Fruit fly (Drosophila melanogaster) whole organism, embryonic: Measurements from ENCODE around the gene dachs.

ENCODE experiments used
- CG1603 ChIP-seq: fragments of 200-800 bp; sonication (Bioruptor generic); optimal IDR thresholded peaks from 2 replicates; lab custom pipeline; 2019; ENCODE audit warnings: missing biosample characterization, mild to moderate bottlenecking, missing genetic modification characterization, moderate library complexity
- CG7271 ChIP-seq: fragments of 200-800 bp; sonication (Bioruptor generic); optimal IDR thresholded peaks from 2 replicates; lab custom pipeline; 2018; ENCODE audit warnings: missing biosample characterization, mild to moderate bottlenecking, missing genetic modification characterization, moderate library complexity
- CG8478 ChIP-seq: fragments of >200 bp; optimal IDR thresholded peaks from 2 replicates; lab custom pipeline; 2018
- CG9727 ChIP-seq: fragments of 200-800 bp; sonication (Bioruptor generic); optimal IDR thresholded peaks from 3 replicates; lab custom pipeline; 2017; ENCODE audit warnings: missing biosample characterization, mild to moderate bottlenecking, missing genetic modification characterization
- D ChIP-seq, 2 experiments: fragments of 200-800 bp in 1 of 2; fragments of >200 bp in 1 of 2; sonication (Bioruptor generic) in 1 of 2; optimal IDR thresholded peaks; 2 replicates in 1 of 2; 3 replicates in 1 of 2; lab custom pipeline; 2017; ENCODE audit warnings: mild to moderate bottlenecking in 1 of 2, missing biosample characterization in 1 of 2, missing genetic modification characterization in 1 of 2, missing genetic modification reagents in 1 of 2
- E2f2 ChIP-seq: fragments of 200-800 bp; sonication (Bioruptor generic); IDR thresholded peaks from 2 replicates; pipeline ENCODE4 v1.3.6; 2022; ENCODE audit warnings: missing biosample characterization, missing genetic modification characterization
- Gug ChIP-seq: fragments of 200-800 bp; sonication (Bioruptor generic); IDR thresholded peaks from 4 replicates; pipeline ENCODE4 v1.3.6; 2022; ENCODE audit warnings: missing biosample characterization, missing genetic modification characterization
- Sox102F ChIP-seq: fragments of 200-800 bp; sonication (Bioruptor generic); optimal IDR thresholded peaks from 2 replicates; lab custom pipeline; 2018; ENCODE audit warnings: missing biosample characterization, mild to moderate bottlenecking, missing genetic modification characterization, moderate library complexity
- TFAM ChIP-seq: fragments of 200-800 bp; sonication (Bioruptor generic); optimal IDR thresholded peaks from 2 replicates; lab custom pipeline; 2017; ENCODE audit warnings: missing biosample characterization, missing genetic modification characterization, inconsistent platforms
- ci ChIP-seq: fragments of 200-800 bp; sonication (Bioruptor generic); IDR thresholded peaks from 3 replicates; pipeline ENCODE4 v1.3.6; 2022; ENCODE audit warnings: missing biosample characterization, missing genetic modification characterization
- emc ChIP-seq: fragments of 200-800 bp; sonication (Bioruptor generic); optimal IDR thresholded peaks from 2 replicates; lab custom pipeline; 2016; ENCODE audit warnings: missing biosample characterization, missing genetic modification characterization
- onecut ChIP-seq: fragments of 200-800 bp; sonication (Bioruptor generic); IDR thresholded peaks from 2 replicates; pipeline ENCODE4 v1.3.6; 2022; ENCODE audit warnings: missing biosample characterization, missing genetic modification characterization
- zen ChIP-seq: fragments of 200-800 bp; sonication (Bioruptor generic); optimal IDR thresholded peaks from 3 replicates; lab custom pipeline; 2018; ENCODE audit warnings: missing biosample characterization, mild to moderate bottlenecking, missing genetic modification characterization, moderate library complexity

DNA sequence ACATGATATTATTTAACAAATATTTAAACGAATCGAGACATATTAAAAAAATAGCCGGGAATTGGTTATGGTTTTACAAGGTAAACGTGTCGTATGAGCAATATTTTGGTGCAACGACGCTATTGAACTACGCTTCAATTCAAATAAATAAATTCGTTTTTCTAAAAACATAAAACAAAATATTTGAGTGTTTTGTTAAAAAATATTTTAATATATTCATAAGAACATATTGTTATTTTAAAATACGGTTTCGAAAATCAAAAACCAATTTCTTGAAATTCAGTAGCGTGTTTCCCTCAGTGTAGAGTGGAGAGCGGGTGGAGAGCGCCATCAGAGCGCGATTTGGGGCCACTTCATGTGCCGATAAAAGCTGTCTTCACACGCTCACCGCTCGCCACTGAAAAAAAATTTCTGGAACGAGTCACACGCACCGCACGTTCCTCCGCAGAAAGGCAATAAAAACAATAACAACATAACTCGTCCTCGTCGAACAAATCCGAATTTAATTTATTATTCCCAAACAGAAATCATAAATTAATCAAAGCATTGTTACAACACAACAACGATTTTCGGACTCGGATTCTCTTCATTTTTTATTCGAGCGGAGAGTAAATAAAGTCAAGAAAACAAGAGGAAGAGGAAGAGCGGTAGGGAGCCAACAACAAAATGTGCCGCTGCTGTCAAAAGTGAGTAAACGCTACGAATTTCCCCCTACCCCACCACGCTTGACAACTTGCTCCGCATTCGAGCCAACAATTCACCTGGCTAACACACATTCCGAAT lies 69.0 kb downstream of the dachs start:
- TF ChIP-seq onecut (GFP tag; lab: Robert Waterston, UW) (no peak; the same call in 1 of the 2 replicates), CG9727 (GFP tag; lab: Kevin White, UChicago) (peak; percentile 96), Gug (GFP tag; lab: Robert Waterston, UW) (peak; percentile 50; the same call in 1 of the 4 replicates), zen (peak; percentile 78), ci (GFP tag; lab: Robert Waterston, UW) (peak; percentile 72), CG8478 (lab: Kevin White, UChicago) (no peak), D (optimal IDR thresholded peaks at IDR 0.05; lab: Kevin White, UChicago) (no peak), D (GFP tag; optimal IDR thresholded peaks at IDR 0.05; lab: Kevin White, UChicago) (peak; percentile 94), TFAM (GFP tag; lab: Kevin White, UChicago) (no peak), CG7271 (no peak), Sox102F (GFP tag; lab: Kevin White, UChicago) (peak; percentile 82), CG1603 (peak; percentile 59), emc (no peak), E2f2 (GFP tag; lab: Robert Waterston, UW) (peak; percentile 59)
